Fruit fly (Drosophila melanogaster): ENCODE data around the gene OXA1L.
A peak's percentile ranks its signal among the peaks of the same experiment; 100 is the strongest.

The OXA1L gene

dm6 chr3L:10837869-10838783, 48.1 kb downstream of the OXA1L start (continued):
- TF ChIP-seq CG7271 (tag; optimal IDR thresholded peaks at IDR 0.05) (no peak), stwl (tag; optimal IDR thresholded peaks at IDR 0.05) (no peak), CG1603 (tag; optimal IDR thresholded peaks at IDR 0.05) (peak; percentile 37), CG6654 (GFP tag; optimal IDR thresholded peaks at IDR 0.05) (peak; percentile 2), Opbp (GFP tag; IDR thresholded peaks at IDR 0.05; ENCODE audit: partially characterized antibody) (no peak), CG5245 (GFP tag; optimal IDR thresholded peaks at IDR 0.05) (peak; percentile 54), fd96Cb (tag; optimal IDR thresholded peaks at IDR 0.05) (peak; percentile 56), CG11695 (GFP tag; IDR thresholded peaks at IDR 0.05) (peak; percentile 75; the same call in 2 of the 3 replicates), nmo (GFP tag; optimal IDR thresholded peaks at IDR 0.05) (peak; percentile 63), Pdp1 (GFP tag; optimal IDR thresholded peaks at IDR 0.05) (peak; percentile 51 to 57), slbo (GFP tag; IDR thresholded peaks at IDR 0.05) (peak; percentile 74), chn (GFP tag; optimal IDR thresholded peaks at IDR 0.05) (peak; percentile 60), CG34422 (GFP tag; IDR thresholded peaks at IDR 0.05) (peak; percentile 51; the same call in 2 of the 3 replicates), HLHmδ (GFP tag; optimal IDR thresholded peaks at IDR 0.05) (no peak), tgo (GFP tag; IDR thresholded peaks at IDR 0.05) (peak; percentile 77), sim (GFP tag; IDR thresholded peaks at IDR 0.05) (peak; percentile 65), CG31441 (GFP tag; IDR thresholded peaks at IDR 0.05) (peak; percentile 72), run (tag; optimal IDR thresholded peaks at IDR 0.05) (no peak), bab2 (GFP tag; optimal IDR thresholded peaks at IDR 0.05) (peak; percentile 69), vfl (GFP tag; optimal IDR thresholded peaks at IDR 0.05) (no peak), CG10321 (GFP tag; IDR thresholded peaks at IDR 0.05) (peak; percentile 50; the same call in 1 of the 2 replicates), bowl (GFP tag; IDR thresholded peaks at IDR 0.05) (no peak), CG6689 (GFP tag; IDR thresholded peaks at IDR 0.05) (peak; percentile 68), CG30431 (GFP tag; optimal IDR thresholded peaks at IDR 0.05) (no peak), CG8388 (GFP tag; optimal IDR thresholded peaks at IDR 0.05) (peak; percentile 52), so (GFP tag; IDR thresholded peaks at IDR 0.05) (peak; percentile 69; the same call in 2 of the 3 replicates), CTCF (GFP tag; optimal IDR thresholded peaks at IDR 0.05) (peak; percentile 17), CG16863 (GFP tag; optimal IDR thresholded peaks at IDR 0.05) (peak; percentile 56), phol (tag; optimal IDR thresholded peaks at IDR 0.05) (peak; percentile 67), CG15073 (GFP tag; optimal IDR thresholded peaks at IDR 0.05) (no peak), CG6854 (GFP tag; optimal IDR thresholded peaks at IDR 0.05) (no peak), MTF-1 (GFP tag; optimal IDR thresholded peaks at IDR 0.05; ENCODE audit: borderline replicate concordance) (no peak), sd (tag; optimal IDR thresholded peaks at IDR 0.05) (peak; percentile 9), Myb (GFP tag; optimal IDR thresholded peaks at IDR 0.05) (peak; percentile 22), cato (GFP tag; optimal IDR thresholded peaks at IDR 0.05; ENCODE audit: borderline replicate concordance) (peak; percentile 57), az2 (GFP tag; optimal IDR thresholded peaks at IDR 0.05) (peak; percentile 66), jumu (GFP tag; optimal IDR thresholded peaks at IDR 0.05) (peak; percentile 48), CG17385 (GFP tag; optimal IDR thresholded peaks at IDR 0.05) (peak; percentile 63), lmd (GFP tag; IDR thresholded peaks at IDR 0.05) (peak; percentile 55), Mes4 (GFP tag; optimal IDR thresholded peaks at IDR 0.05) (no peak), CG13296 (GFP tag; optimal IDR thresholded peaks at IDR 0.05) (peak; percentile 59), crp (GFP tag; optimal IDR thresholded peaks at IDR 0.05) (no peak), CG16813 (GFP tag; IDR thresholded peaks at IDR 0.05; ENCODE audit: partially characterized antibody) (no peak), mam (GFP tag; optimal IDR thresholded peaks at IDR 0.05) (peak; percentile 49), Poxn (GFP tag; IDR thresholded peaks at IDR 0.05) (no peak), Optix (GFP tag; IDR thresholded peaks at IDR 0.05) (peak; percentile 57; the same call in 2 of the 3 replicates), CG11696 (GFP tag; IDR thresholded peaks at IDR 0.05) (peak; percentile 49; the same call in 1 of the 2 replicates), pum (GFP tag; optimal IDR thresholded peaks at IDR 0.05) (peak; percentile 61), CG1529 (GFP tag; optimal IDR thresholded peaks at IDR 0.05) (no peak)
